Worm (Caenorhabditis elegans) whole organism, midembryonic: ENCODE data around the gene skr-21.

ENCODE experiments used
- T22C8.4 ChIP-seq: fragments of 200-800 bp; sonication (Bioruptor generic); IDR thresholded peaks from 2 replicates; pipeline ENCODE4 v1.3.6; 2022; ENCODE audit warnings: missing genetic modification characterization, missing compliant biosample characterization
- flt-1 ChIP-seq: fragments of 200-800 bp; sonication (Bioruptor generic); IDR thresholded peaks from 2 replicates; pipeline ENCODE4 v1.3.6; 2022; ENCODE audit warnings: missing genetic modification characterization, missing compliant biosample characterization
- med-1 ChIP-seq: sonication (generic microtip); optimal IDR thresholded peaks from 2 replicates; lab custom pipeline; 2017; ENCODE audit warnings: missing genetic modification characterization, mild to moderate bottlenecking, missing compliant biosample characterization, antibody characterized with exemption, missing genetic modification reagents; ENCODE audit not compliant: insufficient read depth
- tab-1 ChIP-seq: fragments of 200-800 bp; sonication (Bioruptor generic); IDR thresholded peaks from 2 replicates; pipeline ENCODE4 v1.3.6; 2022; ENCODE audit warnings: missing genetic modification characterization, missing compliant biosample characterization
- ztf-29 ChIP-seq: fragments of 200-800 bp; sonication (Bioruptor generic); IDR thresholded peaks from 2 replicates; pipeline ENCODE4 v1.3.6; 2022; ENCODE audit warnings: missing genetic modification reagents, missing genetic modification characterization, missing compliant biosample characterization

DNA sequence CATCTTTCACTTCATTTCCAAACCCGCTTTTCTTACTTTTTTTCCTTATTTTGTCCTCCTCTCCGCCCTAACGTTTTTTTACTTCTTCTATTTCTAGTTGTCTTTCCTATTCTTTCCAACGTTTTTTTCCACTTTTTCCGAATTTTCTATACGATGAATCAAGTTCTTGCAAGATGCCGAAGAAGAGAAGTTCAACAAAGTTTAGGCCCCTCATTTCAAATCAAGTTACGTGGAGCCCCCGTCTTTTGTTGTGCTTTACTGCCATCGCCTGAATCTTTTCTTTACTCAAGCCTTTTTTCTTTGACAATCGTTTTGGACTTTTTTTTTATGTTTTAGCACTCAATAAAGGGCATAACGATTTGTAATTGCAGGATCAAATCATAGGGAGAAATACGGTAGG is 25.1 kb downstream of the skr-21 start, which contains the start of gene unc-9:
- TF ChIP-seq med-1 (no peak), ztf-29 (GFP tag; lab: Robert Waterston, UW) (no peak), T22C8.4 (no peak), tab-1 (no peak), flt-1 (GFP tag; lab: Robert Waterston, UW) (no peak)
